Worm (Caenorhabditis elegans) whole organism, late embryonic: ENCODE data around the gene srh-235.

Experiments used
- ceh-24 ChIP-seq: sonication (generic microtip); optimal IDR thresholded peaks from 2 replicates; lab custom pipeline; 2016; ENCODE audit warnings: mild to moderate bottlenecking, missing genetic modification characterization, missing compliant biosample characterization
- fkh-10 ChIP-seq: fragments of 150-350 bp; optimal IDR thresholded peaks from 2 replicates; lab custom pipeline; 2014; ENCODE audit warnings: missing biosample characterization, missing genetic modification reagents, missing genetic modification characterization
- nhr-232 ChIP-seq: sonication (generic microtip); optimal IDR thresholded peaks from 2 replicates; lab custom pipeline; 2016; ENCODE audit warnings: missing genetic modification characterization, missing compliant biosample characterization
- rnt-1 ChIP-seq: sonication (generic microtip); optimal IDR thresholded peaks from 2 replicates; lab custom pipeline; 2016; ENCODE audit warnings: missing genetic modification characterization, missing compliant biosample characterization
- sox-2 ChIP-seq: fragments of 200-800 bp; sonication (Bioruptor generic); IDR thresholded peaks from 2 replicates; pipeline ENCODE4 v1.3.6; 2022; ENCODE audit warnings: missing genetic modification reagents, missing genetic modification characterization, missing compliant biosample characterization

DNA sequence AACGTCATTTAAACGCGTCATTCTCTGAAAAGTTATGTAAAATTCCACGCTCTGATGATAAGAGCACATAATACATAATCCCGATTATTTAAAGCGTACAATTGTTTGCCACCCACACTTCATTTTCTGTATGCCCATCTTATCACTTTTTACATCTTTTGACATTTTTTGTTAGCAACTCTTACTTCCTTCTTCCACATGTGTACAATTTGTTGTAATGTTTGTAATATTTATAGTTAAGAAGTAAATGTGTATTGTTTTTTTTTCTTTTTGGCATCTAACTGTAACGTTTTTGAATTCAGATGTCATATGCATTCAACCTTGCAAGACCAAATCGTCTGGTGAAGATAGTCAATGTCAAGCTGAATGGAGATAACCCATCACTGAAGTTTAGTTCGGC is 49.3 kb upstream of the srh-235 start, which contains the start of gene fbxa-136:
- TF ChIP-seq fkh-10 (no peak), nhr-232 (tag; lab: Kevin White, UChicago) (no peak), ceh-24 (no peak), rnt-1 (tag; lab: Kevin White, UChicago) (no peak), sox-2 (GFP tag; lab: Robert Waterston, UW) (no peak)
